Worm (Caenorhabditis elegans) whole organism, young adult: ENCODE data around the gene C47E12.12.
A peak's percentile ranks its signal among the peaks of the same experiment; 100 is the strongest.

Experiments used
- B0019.2 ChIP-seq: fragments of 200-800 bp; sonication (Bioruptor generic); conservative IDR thresholded peaks from 2 replicates; pipeline ENCODE4 v1.3.6; 2022; ENCODE audit warnings: missing genetic modification reagents, missing genetic modification characterization, missing compliant biosample characterization
- F52B5.7 ChIP-seq: sonication (generic microtip); optimal IDR thresholded peaks from 2 replicates; lab custom pipeline; 2016; ENCODE audit warnings: mild to moderate bottlenecking, missing genetic modification characterization, missing compliant biosample characterization
- T07F8.4 ChIP-seq: sonication (generic microtip); optimal IDR thresholded peaks from 2 replicates; lab custom pipeline; 2016; ENCODE audit warnings: mild to moderate bottlenecking, missing genetic modification characterization, moderate library complexity, missing compliant biosample characterization
- Y67H2A.10 ChIP-seq: fragments of 200-800 bp; sonication (Bioruptor generic); conservative IDR thresholded peaks from 2 replicates; pipeline ENCODE4 v1.3.6; 2022; ENCODE audit warnings: missing genetic modification reagents, missing genetic modification characterization, missing compliant biosample characterization
- Y95B8A.8 ChIP-seq: fragments of 200-800 bp; sonication (Bioruptor generic); IDR thresholded peaks from 2 replicates; pipeline ENCODE4 v1.3.6; 2022; ENCODE audit warnings: missing genetic modification reagents, missing genetic modification characterization, missing compliant biosample characterization
- atf-7 ChIP-seq: sonication (generic microtip); optimal IDR thresholded peaks from 2 replicates; lab custom pipeline; 2017; ENCODE audit warnings: mild to moderate bottlenecking, missing genetic modification characterization, missing compliant biosample characterization
- athp-1 ChIP-seq: sonication (generic microtip); optimal IDR thresholded peaks from 2 replicates; lab custom pipeline; 2017; ENCODE audit warnings: mild to moderate bottlenecking, missing genetic modification characterization, missing compliant biosample characterization
- attf-5 ChIP-seq: fragments of 200-800 bp; sonication (Bioruptor generic); optimal IDR thresholded peaks from 2 replicates; lab custom pipeline; 2018; ENCODE audit warnings: mild to moderate bottlenecking, missing genetic modification characterization, missing compliant biosample characterization
- bed-1 ChIP-seq: fragments of 200-800 bp; sonication (Bioruptor generic); IDR thresholded peaks from 2 replicates; pipeline ENCODE4 v1.3.6; 2022; ENCODE audit warnings: missing genetic modification reagents, missing genetic modification characterization, missing compliant biosample characterization
- ccch-3 ChIP-seq: fragments of 200-800 bp; sonication (Bioruptor generic); optimal IDR thresholded peaks from 2 replicates; lab custom pipeline; 2018; ENCODE audit warnings: mild to moderate bottlenecking, missing genetic modification characterization, missing compliant biosample characterization
- ceh-27 ChIP-seq: fragments of 200-800 bp; sonication (Bioruptor generic); optimal IDR thresholded peaks from 2 replicates; lab custom pipeline; 2018; ENCODE audit warnings: mild to moderate bottlenecking, missing genetic modification characterization, moderate library complexity, missing compliant biosample characterization
- ceh-58 ChIP-seq: fragments of 200-800 bp; sonication (Bioruptor generic); IDR thresholded peaks from 2 replicates; pipeline ENCODE4 v1.3.6; 2022; ENCODE audit warnings: missing genetic modification characterization, missing compliant biosample characterization
- dox-1 ChIP-seq: fragments of 200-800 bp; sonication (Bioruptor generic); IDR thresholded peaks from 2 replicates; pipeline ENCODE4 v1.3.6; 2022; ENCODE audit warnings: missing genetic modification reagents, missing genetic modification characterization, missing compliant biosample characterization
- dpl-1 ChIP-seq: fragments of 150-350 bp; optimal IDR thresholded peaks from 2 replicates; lab custom pipeline; 2014; ENCODE audit warnings: missing biosample characterization, missing genetic modification reagents, missing genetic modification characterization
- efl-1 ChIP-seq: fragments of 150-350 bp; optimal IDR thresholded peaks from 2 replicates; lab custom pipeline; 2014; ENCODE audit warnings: missing biosample characterization, missing genetic modification reagents, missing genetic modification characterization
- egl-18 ChIP-seq: fragments of 200-800 bp; sonication (Bioruptor generic); IDR thresholded peaks from 2 replicates; pipeline ENCODE4 v1.3.6; 2022; ENCODE audit warnings: missing genetic modification reagents, missing genetic modification characterization, missing compliant biosample characterization
- fkh-3 ChIP-seq: sonication (generic microtip); optimal IDR thresholded peaks from 2 replicates; lab custom pipeline; 2016; ENCODE audit warnings: mild to moderate bottlenecking, missing genetic modification characterization, missing compliant biosample characterization
- hmg-1.2 ChIP-seq: fragments of 200-800 bp; sonication (Bioruptor generic); IDR thresholded peaks from 2 replicates; pipeline ENCODE4 v1.3.6; 2022; ENCODE audit warnings: missing genetic modification reagents, missing genetic modification characterization, missing compliant biosample characterization
- hmg-20 ChIP-seq: fragments of 200-800 bp; sonication (Bioruptor generic); IDR thresholded peaks from 2 replicates; pipeline ENCODE4 v1.3.6; 2022; ENCODE audit warnings: missing genetic modification reagents, missing genetic modification characterization, missing compliant biosample characterization
- hsf-1 ChIP-seq: fragments of 200-800 bp; sonication (Bioruptor generic); IDR thresholded peaks from 2 replicates; pipeline ENCODE4 v1.3.6; 2022; ENCODE audit warnings: missing genetic modification reagents, missing genetic modification characterization, missing compliant biosample characterization
- let-526 ChIP-seq: fragments of 200-800 bp; sonication (Bioruptor generic); IDR thresholded peaks from 2 replicates; pipeline ENCODE4 v1.3.6; 2022; ENCODE audit warnings: missing genetic modification reagents, missing genetic modification characterization, missing compliant biosample characterization
- let-607 ChIP-seq, 2 experiments: fragments of 200-800 bp in 1 of 2; sonication (Bioruptor generic) in 1 of 2; sonication (generic microtip) in 1 of 2; optimal IDR thresholded peaks; 2 replicates each; lab custom pipeline; 2016 to 2018; ENCODE audit warnings: mild to moderate bottlenecking in 2 of 2, missing compliant biosample characterization in 2 of 2, missing genetic modification characterization in 2 of 2, moderate library complexity in 2 of 2, missing genotype in 1 of 2
- lin-26 ChIP-seq: fragments of 200-800 bp; sonication (Bioruptor generic); IDR thresholded peaks from 2 replicates; pipeline ENCODE4 v1.3.6; 2022; ENCODE audit warnings: missing genetic modification reagents, missing genetic modification characterization, missing compliant biosample characterization
- lsy-27 ChIP-seq: sonication (generic microtip); optimal IDR thresholded peaks from 2 replicates; lab custom pipeline; 2017; ENCODE audit warnings: missing genetic modification characterization, mild to moderate bottlenecking, missing compliant biosample characterization, antibody characterized with exemption, missing genotype, borderline replicate concordance; ENCODE audit not compliant: insufficient read depth
- madf-10 ChIP-seq: sonication (generic microtip); optimal IDR thresholded peaks from 2 replicates; lab custom pipeline; 2016; ENCODE audit warnings: mild to moderate bottlenecking, missing genetic modification characterization, missing compliant biosample characterization
- madf-6 ChIP-seq: fragments of 200-800 bp; sonication (Bioruptor generic); IDR thresholded peaks from 2 replicates; pipeline ENCODE4 v1.3.6; 2022; ENCODE audit warnings: missing genetic modification reagents, missing genetic modification characterization, missing compliant biosample characterization
- madf-8 ChIP-seq: fragments of 200-800 bp; sonication (Bioruptor generic); conservative IDR thresholded peaks from 2 replicates; pipeline ENCODE4 v1.3.6; 2022; ENCODE audit warnings: missing genetic modification reagents, missing genetic modification characterization, missing compliant biosample characterization
- mel-28 ChIP-seq: sonication (generic microtip); optimal IDR thresholded peaks from 2 replicates; lab custom pipeline; 2016; ENCODE audit warnings: borderline replicate concordance, mild to moderate bottlenecking, missing genetic modification characterization, missing compliant biosample characterization
- nfyb-1 ChIP-seq: fragments of 200-800 bp; sonication (Bioruptor generic); IDR thresholded peaks from 2 replicates; pipeline ENCODE4 v1.3.6; 2022; ENCODE audit warnings: missing genetic modification reagents, missing genetic modification characterization, missing compliant biosample characterization
- nhr-120 ChIP-seq: fragments of 200-800 bp; sonication (Bioruptor generic); IDR thresholded peaks from 2 replicates; pipeline ENCODE4 v1.3.6; 2022; ENCODE audit warnings: missing genetic modification characterization, missing compliant biosample characterization
- nhr-179 ChIP-seq: sonication (generic microtip); optimal IDR thresholded peaks from 2 replicates; lab custom pipeline; 2016; ENCODE audit warnings: mild to moderate bottlenecking, missing genetic modification characterization, missing compliant biosample characterization
- nhr-27 ChIP-seq: fragments of 200-800 bp; sonication (Bioruptor generic); optimal IDR thresholded peaks from 2 replicates; lab custom pipeline; 2018; ENCODE audit warnings: mild to moderate bottlenecking, missing genetic modification characterization, moderate library complexity, missing compliant biosample characterization
- nhr-90 ChIP-seq: sonication (generic microtip); optimal IDR thresholded peaks from 2 replicates; lab custom pipeline; 2016; ENCODE audit warnings: missing genotype, mild to moderate bottlenecking, missing genetic modification characterization, missing compliant biosample characterization
- pbrm-1 ChIP-seq: fragments of 200-800 bp; sonication (Bioruptor generic); IDR thresholded peaks from 2 replicates; pipeline ENCODE4 v1.3.6; 2022; ENCODE audit warnings: missing genetic modification reagents, missing genetic modification characterization, missing compliant biosample characterization
- rcor-1 ChIP-seq: fragments of 200-800 bp; sonication (Bioruptor generic); IDR thresholded peaks from 2 replicates; pipeline ENCODE4 v1.3.6; 2022; ENCODE audit warnings: missing genetic modification reagents, missing genetic modification characterization, missing compliant biosample characterization
- repo-1 ChIP-seq: sonication (generic microtip); optimal IDR thresholded peaks from 2 replicates; lab custom pipeline; 2017; ENCODE audit warnings: mild to moderate bottlenecking, missing genetic modification characterization, missing compliant biosample characterization
- rpc-1 ChIP-seq, 2 experiments: fragments of 150-350 bp in 1 of 2; sonication (generic microtip) in 1 of 2; optimal IDR thresholded peaks; 2 replicates each; lab custom pipeline; 2014 to 2018; ENCODE audit warnings: missing biosample characterization in 1 of 2, missing genetic modification characterization in 1 of 2, missing genetic modification reagents in 1 of 2, missing genotype in 1 of 2
- sdz-38 ChIP-seq: sonication (generic microtip); optimal IDR thresholded peaks from 2 replicates; lab custom pipeline; 2016; ENCODE audit warnings: missing genotype, missing genetic modification characterization, missing compliant biosample characterization
- snpc-1.1 ChIP-seq: sonication (generic microtip); optimal IDR thresholded peaks from 2 replicates; lab custom pipeline; 2017; ENCODE audit warnings: missing genetic modification characterization, mild to moderate bottlenecking, missing compliant biosample characterization, antibody characterized with exemption, moderate library complexity, missing genotype, missing genetic modification reagents; ENCODE audit not compliant: insufficient read depth
- snpc-4 ChIP-seq, 5 experiments: fragments of 150-350 bp in 1 of 5; sonication (generic microtip) in 4 of 5; optimal IDR thresholded peaks; 2 replicates each; lab custom pipeline; 2014 to 2018; ENCODE audit warnings: missing genetic modification characterization in 5 of 5, missing biosample characterization in 3 of 5, antibody characterized with exemption in 2 of 5, mild to moderate bottlenecking in 2 of 5, missing compliant biosample characterization in 2 of 5, missing genotype in 2 of 5, moderate library complexity in 2 of 5, missing genetic modification reagents in 1 of 5
- somi-1 ChIP-seq: fragments of 200-800 bp; sonication (Bioruptor generic); optimal IDR thresholded peaks from 2 replicates; lab custom pipeline; 2018; ENCODE audit warnings: mild to moderate bottlenecking, missing genetic modification characterization, missing compliant biosample characterization
- tbp1 ChIP-seq: fragments of 200-800 bp; sonication (Bioruptor generic); optimal IDR thresholded peaks from 2 replicates; lab custom pipeline; 2018; ENCODE audit warnings: mild to moderate bottlenecking, missing genetic modification characterization, missing compliant biosample characterization
- tlf-1 ChIP-seq: fragments of 200-800 bp; sonication (Bioruptor generic); optimal IDR thresholded peaks from 2 replicates; lab custom pipeline; 2018; ENCODE audit warnings: mild to moderate bottlenecking, missing genetic modification characterization, missing compliant biosample characterization
- unc-130 ChIP-seq: sonication (generic microtip); optimal IDR thresholded peaks from 2 replicates; lab custom pipeline; 2016; ENCODE audit warnings: missing genetic modification reagents, missing genetic modification characterization, missing compliant biosample characterization
- unc-62 ChIP-seq: fragments of 150-350 bp; optimal IDR thresholded peaks from 2 replicates; lab custom pipeline; 2014; ENCODE audit warnings: missing biosample characterization, missing genetic modification reagents, missing genetic modification characterization
- ztf-18 ChIP-seq: sonication (generic microtip); optimal IDR thresholded peaks from 2 replicates; lab custom pipeline; 2016; ENCODE audit warnings: missing genotype, mild to moderate bottlenecking, missing genetic modification characterization, missing compliant biosample characterization
- ztf-3 ChIP-seq: fragments of 200-800 bp; sonication (Bioruptor generic); optimal IDR thresholded peaks from 2 replicates; lab custom pipeline; 2018; ENCODE audit warnings: mild to moderate bottlenecking, missing genetic modification characterization, missing compliant biosample characterization

C47E12.12 gene

ce11 chrIV:9994895-9995394 lies 22.4 kb upstream of the C47E12.12 start, which contains the start of gene uba-1 (continued):
- TF ChIP-seq madf-6 (GFP tag; lab: Robert Waterston, UW): peak; percentile 94
- TF ChIP-seq ceh-27 (GFP tag; lab: Kevin White, UChicago): peak; percentile 46
- TF ChIP-seq dpl-1 (GFP tag; lab: Kevin White, UChicago): peak; percentile 79
- peak; percentile 84 for TF ChIP-seq repo-1 (tag; lab: Kevin White, UChicago)
- TF ChIP-seq ztf-18: no peak
- TF ChIP-seq bed-1: no peak
- no peak for TF ChIP-seq Y67H2A.10
- no peak for TF ChIP-seq let-526 (GFP tag; lab: Robert Waterston, UW)
- no peak for TF ChIP-seq Y95B8A.8 (GFP tag; lab: Robert Waterston, UW)
- peak; percentile 87 for TF ChIP-seq tlf-1
- TF ChIP-seq athp-1 (tag; lab: Kevin White, UChicago): peak; percentile 53
- TF ChIP-seq hsf-1: peak; percentile 97
- TF ChIP-seq atf-7 (tag; lab: Kevin White, UChicago): peak; percentile 48
- TF ChIP-seq T07F8.4 (tag; lab: Kevin White, UChicago): no peak
- TF ChIP-seq madf-8 (GFP tag; lab: Robert Waterston, UW): peak; percentile 90
- TF ChIP-seq somi-1 (GFP tag; lab: Kevin White, UChicago): no peak
- TF ChIP-seq F52B5.7 (tag; lab: Kevin White, UChicago): peak; percentile 35
- TF ChIP-seq hmg-1.2: peak; percentile 53
- no peak for TF ChIP-seq snpc-1.1 (tag; lab: Kevin White, UChicago)
- no peak for TF ChIP-seq snpc-4 (GFP tag; optimal IDR thresholded peaks at IDR 0.05; lab: Kevin White, UChicago)
- peak; percentile 6 to 50 (median 40) for TF ChIP-seq snpc-4 (tag; optimal IDR thresholded peaks at IDR 0.05; lab: Kevin White, UChicago)
- peak; percentile 55 for TF ChIP-seq unc-130 (GFP tag; lab: Kevin White, UChicago)
- peak; percentile 13 for TF ChIP-seq nhr-90
- TF ChIP-seq egl-18 (GFP tag; lab: Robert Waterston, UW): no peak
- no peak for TF ChIP-seq fkh-3
- TF ChIP-seq rcor-1 (GFP tag; lab: Robert Waterston, UW): 0 out of 2 replicates have a peak, but pooled peaks have one; percentile 6
- no peak for TF ChIP-seq ceh-58
- TF ChIP-seq nhr-27 (tag; lab: Kevin White, UChicago): no peak
- peak; percentile 85 for TF ChIP-seq nfyb-1 (GFP tag; lab: Robert Waterston, UW)
- no peak for TF ChIP-seq ccch-3 (GFP tag; lab: Kevin White, UChicago)
- peak; percentile 53 for TF ChIP-seq madf-10 (tag; lab: Kevin White, UChicago)
- TF ChIP-seq sdz-38: no peak
- no peak for TF ChIP-seq unc-62 (GFP tag; lab: Kevin White, UChicago)
- peak; percentile 94 for TF ChIP-seq efl-1 (GFP tag; lab: Kevin White, UChicago)
- TF ChIP-seq attf-5: peak; percentile 45
- TF ChIP-seq nhr-179: no peak
- TF ChIP-seq B0019.2: peak; percentile 64; the same call in 1 of the 2 replicates
- no peak for TF ChIP-seq rpc-1 (optimal IDR thresholded peaks at IDR 0.05; lab: Kevin White, UChicago)
- no peak for TF ChIP-seq rpc-1 (tag; optimal IDR thresholded peaks at IDR 0.05; lab: Kevin White, UChicago)
- TF ChIP-seq hmg-20 (GFP tag; lab: Robert Waterston, UW): no peak
- no peak for TF ChIP-seq lsy-27 (tag; lab: Kevin White, UChicago)
- TF ChIP-seq tbp1 (GFP tag; lab: Kevin White, UChicago): peak; percentile 42
- peak; percentile 24 to 30 for TF ChIP-seq let-607 (tag; optimal IDR thresholded peaks at IDR 0.05; lab: Kevin White, UChicago)
- TF ChIP-seq mel-28 (tag; lab: Kevin White, UChicago): no peak
- TF ChIP-seq pbrm-1 (GFP tag; lab: Robert Waterston, UW): peak; percentile 63; the same call in 1 of the 2 replicates
- peak; percentile 11; the same call in 1 of the 2 replicates for TF ChIP-seq lin-26 (GFP tag; lab: Robert Waterston, UW)
- peak; percentile 76 for TF ChIP-seq dox-1 (GFP tag; lab: Robert Waterston, UW)
- TF ChIP-seq ztf-3 (GFP tag; lab: Kevin White, UChicago): no peak
- TF ChIP-seq nhr-120 (GFP tag; lab: Robert Waterston, UW): no peak
